Worm (Caenorhabditis elegans): ENCODE measurements around the gene C44B12.9.

DNA sequence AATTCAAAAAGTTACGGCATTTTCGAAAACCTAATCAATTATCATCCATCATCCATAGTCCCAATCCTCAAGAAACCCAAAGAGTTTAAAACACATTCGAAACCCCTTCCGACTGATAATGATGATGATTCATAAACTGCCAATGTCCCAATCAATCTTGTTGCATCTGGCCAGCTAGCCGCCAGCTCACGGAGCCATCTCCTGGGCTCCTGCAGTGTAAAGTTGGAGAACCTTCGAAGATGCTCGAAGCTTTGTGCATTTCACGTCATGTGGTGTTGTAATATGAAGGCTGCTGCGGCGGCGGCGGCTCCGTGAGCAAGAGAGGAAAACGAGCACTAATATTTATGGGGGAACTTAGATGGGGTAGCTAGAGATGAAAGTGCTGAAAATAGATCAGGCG, 3.6 kb upstream of the C44B12.9 start:
- TF ChIP-seq ceh-16 (tag; optimal IDR thresholded peaks at IDR 0.05) (no peak), unc-55 (GFP tag; optimal IDR thresholded peaks at IDR 0.05) (no peak)
